Fruit fly (Drosophila melanogaster) whole organism, wandering third instar larva: Measurements from ENCODE around the gene CG2816.

ENCODE experiments used
- Abd-B ChIP-seq: fragments of >200 bp; optimal IDR thresholded peaks from 2 replicates; lab custom pipeline; 2017; ENCODE audit warnings: missing biosample characterization, missing genetic modification characterization
- CG32264 ChIP-seq: fragments of 200-800 bp; sonication (Bioruptor generic); optimal IDR thresholded peaks from 2 replicates; lab custom pipeline; 2016; ENCODE audit warnings: missing biosample characterization, missing genetic modification characterization
- CG9705 ChIP-seq: fragments of 200-800 bp; sonication (Bioruptor generic); optimal IDR thresholded peaks from 2 replicates; lab custom pipeline; 2018; ENCODE audit warnings: missing biosample characterization, mild to moderate bottlenecking, missing genetic modification characterization
- CrebA ChIP-seq: fragments of 200-800 bp; sonication (Bioruptor generic); optimal IDR thresholded peaks from 2 replicates; lab custom pipeline; 2016; ENCODE audit warnings: missing biosample characterization, mild to moderate bottlenecking, missing genetic modification characterization, borderline replicate concordance
- Dfd ChIP-seq: fragments of >200 bp; optimal IDR thresholded peaks from 2 replicates; lab custom pipeline; 2017; ENCODE audit warnings: missing biosample characterization, missing genetic modification characterization
- Dif ChIP-seq: fragments of 200-275, 200-300 bp; sonication (Bioruptor generic); optimal IDR thresholded peaks from 2 replicates; lab custom pipeline; 2018; ENCODE audit warnings: missing biosample characterization, missing genetic modification characterization; ENCODE audit not compliant: partially characterized antibody
- GATAd ChIP-seq: sonication (Bioruptor generic); optimal IDR thresholded peaks from 2 replicates; lab custom pipeline; 2016; ENCODE audit warnings: missing biosample characterization, missing genetic modification characterization
- HLH106 ChIP-seq: fragments of 200-800 bp; optimal IDR thresholded peaks from 3 replicates; lab custom pipeline; 2019; ENCODE audit warnings: missing biosample characterization, mild to moderate bottlenecking, missing genetic modification characterization, moderate library complexity
- Hnf4 ChIP-seq: fragments of 200-800 bp; sonication (Bioruptor generic); optimal IDR thresholded peaks from 2 replicates; lab custom pipeline; 2016; ENCODE audit warnings: missing biosample characterization, mild to moderate bottlenecking, missing genetic modification characterization
- Hr78 ChIP-seq: fragments of >200 bp; optimal IDR thresholded peaks from 2 replicates; lab custom pipeline; 2017; ENCODE audit warnings: missing biosample characterization, missing genetic modification characterization
- Hr83 ChIP-seq: fragments of 200-300 bp; sonication (Bioruptor generic); optimal IDR thresholded peaks from 2 replicates; lab custom pipeline; 2016; ENCODE audit warnings: missing biosample characterization, mild to moderate bottlenecking, missing genetic modification characterization, moderate library complexity; ENCODE audit not compliant: poor library complexity, severe bottlenecking
- Jra ChIP-seq: sonication (Bioruptor generic); optimal IDR thresholded peaks from 2 replicates; lab custom pipeline; 2016; ENCODE audit warnings: missing biosample characterization, missing genetic modification characterization
- Mio ChIP-seq: sonication (Bioruptor generic); optimal IDR thresholded peaks from 2 replicates; lab custom pipeline; 2016; ENCODE audit warnings: missing biosample characterization, missing genetic modification characterization
- Myc ChIP-seq: fragments of >200 bp; optimal IDR thresholded peaks from 2 replicates; lab custom pipeline; 2017
- N ChIP-seq: fragments of >200 bp; optimal IDR thresholded peaks from 2 replicates; lab custom pipeline; 2018; ENCODE audit warnings: missing biosample characterization, missing external identifiers, missing genetic modification characterization
- OdsH ChIP-seq: fragments of 200-800 bp; sonication (Bioruptor generic); optimal IDR thresholded peaks from 2 replicates; lab custom pipeline; 2016; ENCODE audit warnings: missing biosample characterization, mild to moderate bottlenecking, missing genetic modification characterization
- Rel ChIP-seq, 2 experiments: fragments of 200-800 bp; sonication (Bioruptor generic) in 1 of 2; optimal IDR thresholded peaks; 2 replicates in 1 of 2; 3 replicates in 1 of 2; lab custom pipeline; 2016 to 2019; ENCODE audit warnings: mild to moderate bottlenecking in 2 of 2, missing biosample characterization in 2 of 2, missing genetic modification characterization in 2 of 2, moderate library complexity in 1 of 2
- Sp1 ChIP-seq: fragments of 200-800 bp; sonication (Bioruptor generic); optimal IDR thresholded peaks from 3 replicates; lab custom pipeline; 2019; ENCODE audit warnings: missing biosample characterization, mild to moderate bottlenecking, missing genetic modification characterization, moderate library complexity
- Vsx2 ChIP-seq: fragments of 200-300, 225-300 bp; sonication (Bioruptor generic); optimal IDR thresholded peaks from 2 replicates; lab custom pipeline; 2018; ENCODE audit warnings: missing biosample characterization, missing genetic modification characterization; ENCODE audit not compliant: partially characterized antibody
- br ChIP-seq: fragments of 200-800 bp; sonication (Bioruptor generic); optimal IDR thresholded peaks from 2 replicates; lab custom pipeline; 2016; ENCODE audit warnings: missing biosample characterization, missing genetic modification characterization
- brk ChIP-seq: fragments of 200-800 bp; sonication (Bioruptor generic); optimal IDR thresholded peaks from 2 replicates; lab custom pipeline; 2016; ENCODE audit warnings: missing biosample characterization, mild to moderate bottlenecking, missing genetic modification characterization
- dl ChIP-seq, 2 experiments: fragments of 175-275, 200-275 bp in 1 of 2; fragments of 200-275 bp in 1 of 2; sonication (Bioruptor generic); optimal IDR thresholded peaks; lab custom pipeline; 2018; ENCODE audit warnings: mild to moderate bottlenecking in 2 of 2, missing biosample characterization in 2 of 2, missing genetic modification characterization in 2 of 2, moderate library complexity in 2 of 2; ENCODE audit not compliant: partially characterized antibody in 2 of 2, insufficient read depth in 1 of 2
- dmrt93B ChIP-seq: fragments of 200-800 bp; sonication (Bioruptor generic); optimal IDR thresholded peaks from 2 replicates; lab custom pipeline; 2018; ENCODE audit warnings: missing biosample characterization, mild to moderate bottlenecking, missing genetic modification characterization
- dsf ChIP-seq: sonication (Bioruptor generic); optimal IDR thresholded peaks from 2 replicates; lab custom pipeline; 2016; ENCODE audit warnings: missing biosample characterization, missing genetic modification characterization, borderline replicate concordance
- ey ChIP-seq: fragments of 200-800 bp; sonication (Bioruptor generic); optimal IDR thresholded peaks from 2 replicates; lab custom pipeline; 2016; ENCODE audit warnings: missing biosample characterization, missing genetic modification characterization
- foxo ChIP-seq, 2 experiments: fragments of 200-800 bp; sonication (Bioruptor generic); optimal IDR thresholded peaks; 2 replicates in 1 of 2; 3 replicates in 1 of 2; lab custom pipeline; 2016 to 2017; ENCODE audit warnings: missing biosample characterization in 2 of 2, missing genetic modification characterization in 2 of 2
- fru ChIP-seq: fragments of 200-800 bp; sonication (Bioruptor generic); optimal IDR thresholded peaks from 3 replicates; lab custom pipeline; 2016; ENCODE audit warnings: missing biosample characterization, mild to moderate bottlenecking, missing genetic modification characterization
- h ChIP-seq: fragments of 200-800 bp; sonication (Bioruptor generic); optimal IDR thresholded peaks from 3 replicates; lab custom pipeline; 2016; ENCODE audit warnings: missing biosample characterization, mild to moderate bottlenecking, missing genetic modification characterization
- jim ChIP-seq: fragments of 175-275, 200-325 bp; sonication (Bioruptor generic); optimal IDR thresholded peaks from 2 replicates; lab custom pipeline; 2016; ENCODE audit warnings: missing biosample characterization, mild to moderate bottlenecking, missing genetic modification characterization
- lola ChIP-seq: fragments of >200 bp; optimal IDR thresholded peaks from 2 replicates; lab custom pipeline; 2017; ENCODE audit warnings: missing biosample characterization, missing genetic modification characterization
- pan ChIP-seq: fragments of >200 bp; optimal IDR thresholded peaks from 2 replicates; lab custom pipeline; 2017
- psq ChIP-seq: fragments of 200-800 bp; sonication (Bioruptor generic); optimal IDR thresholded peaks from 3 replicates; lab custom pipeline; 2017; ENCODE audit warnings: missing biosample characterization, mild to moderate bottlenecking, missing genetic modification characterization, moderate library complexity
- rgr ChIP-seq: fragments of 200-800 bp; sonication (Bioruptor generic); optimal IDR thresholded peaks from 3 replicates; lab custom pipeline; 2016; ENCODE audit warnings: missing biosample characterization, mild to moderate bottlenecking, missing genetic modification characterization
- sage ChIP-seq: fragments of 200-800 bp; sonication (Bioruptor generic); optimal IDR thresholded peaks from 2 replicates; lab custom pipeline; 2016; ENCODE audit warnings: missing biosample characterization, mild to moderate bottlenecking, missing genetic modification characterization
- sv ChIP-seq: fragments of 200-800 bp; sonication (Bioruptor generic); optimal IDR thresholded peaks from 3 replicates; lab custom pipeline; 2016; ENCODE audit warnings: missing biosample characterization, missing genetic modification characterization
- tai ChIP-seq: sonication (Bioruptor generic); optimal IDR thresholded peaks from 2 replicates; lab custom pipeline; 2016; ENCODE audit warnings: missing biosample characterization, missing genetic modification characterization
- usp ChIP-seq: fragments of >200 bp; optimal IDR thresholded peaks from 2 replicates; lab custom pipeline; 2017; ENCODE audit warnings: missing biosample characterization, missing genetic modification characterization
- woc ChIP-seq: sonication (Bioruptor generic); optimal IDR thresholded peaks from 2 replicates; lab custom pipeline; 2016; ENCODE audit warnings: missing biosample characterization, mild to moderate bottlenecking, missing genetic modification characterization

CG2816 gene

dm6 chr2L:3700990-3701389 lies 2.5 kb upstream of the CG2816 start, which contains the start of gene CG42467:
Gene CG42467, plus strand, starts transcription at chr2L:3701290.
- TF ChIP-seq Hnf4 (GFP tag; lab: Kevin White, UChicago) = no peak
- TF ChIP-seq sv (GFP tag; lab: Kevin White, UChicago) = no peak
- no peak for TF ChIP-seq HLH106 (tag; lab: Kevin White, UChicago)

- no peak for TF ChIP-seq dl (GFP tag; optimal IDR thresholded peaks at IDR 0.05; lab: Kevin White, UChicago; ENCODE audit: insufficient read depth in 1 of 2, partially characterized antibody in 2 of 2)
- TF ChIP-seq rgr = no peak
- no peak for TF ChIP-seq h (GFP tag; lab: Kevin White, UChicago)
- TF ChIP-seq Hnf4 (GFP tag; lab: Kevin White, UChicago) = no peak
- TF ChIP-seq HLH106 (tag; lab: Kevin White, UChicago) = no peak
- no peak for TF ChIP-seq foxo (GFP tag; optimal IDR thresholded peaks at IDR 0.05; lab: Kevin White, UChicago)
- TF ChIP-seq Hr83 (GFP tag; lab: Kevin White, UChicago) = no peak
- TF ChIP-seq CrebA = no peak
- TF ChIP-seq CG32264 (GFP tag; lab: Kevin White, UChicago) = no peak
- TF ChIP-seq OdsH (GFP tag; lab: Kevin White, UChicago) = no peak
- no peak for TF ChIP-seq psq (GFP tag; lab: Kevin White, UChicago)
- TF ChIP-seq dsf = no peak
- no peak for TF ChIP-seq usp (GFP tag; lab: Kevin White, UChicago)
- no peak for TF ChIP-seq Mio (GFP tag; lab: Kevin White, UChicago)
- TF ChIP-seq Rel (GFP tag; optimal IDR thresholded peaks at IDR 0.05; lab: Kevin White, UChicago) = no peak
- TF ChIP-seq Rel (tag; optimal IDR thresholded peaks at IDR 0.05; lab: Kevin White, UChicago) = no peak
- TF ChIP-seq Dif (GFP tag; lab: Kevin White, UChicago) = no peak
- no peak for TF ChIP-seq sage
- TF ChIP-seq sv (GFP tag; lab: Kevin White, UChicago) = no peak
- no peak for TF ChIP-seq Sp1 (GFP tag; lab: Kevin White, UChicago)
- TF ChIP-seq pan = no peak
- TF ChIP-seq, all 38 proteins: peak for 0
Observed at dm6 chr2L:3701526-3701925, 1.9 kb upstream of the CG2816 start, which contains the start of gene CG43145. Gene CG43145, plus strand, starts transcription at chr2L:3701826.

dm6 chr2L:3705438-3705921 lies 2.0 kb downstream of the CG2816 start, which contains the start of gene CG31778:
Gene CG31778, minus strand, starts transcription at chr2L:3705488.
- TF ChIP-seq sage (peak; percentile 52), dsf (peak; percentile 4), pan (no peak), Myc (lab: Kevin White, UChicago) (no peak), lola (GFP tag; lab: Kevin White, UChicago) (no peak), sv (GFP tag; lab: Kevin White, UChicago) (no peak), woc (GFP tag; lab: Kevin White, UChicago) (peak; percentile 61), br (GFP tag; lab: Kevin White, UChicago) (peak; percentile 92), ey (peak; percentile 91), GATAd (GFP tag; lab: Kevin White, UChicago) (peak; percentile 42), CG9705 (GFP tag; lab: Kevin White, UChicago) (peak; percentile 16), CrebA (no peak), foxo (GFP tag; optimal IDR thresholded peaks at IDR 0.05; lab: Kevin White, UChicago) (peak; percentile 72 to 81), jim (GFP tag; lab: Kevin White, UChicago) (no peak), usp (GFP tag; lab: Kevin White, UChicago) (no peak), brk (GFP tag; lab: Kevin White, UChicago) (peak; percentile 81), N (GFP tag; lab: Kevin White, UChicago) (no peak), Dfd (no peak), Hr78 (no peak), OdsH (GFP tag; lab: Kevin White, UChicago) (peak; percentile 90), Hr83 (GFP tag; lab: Kevin White, UChicago) (no peak), Hnf4 (GFP tag; lab: Kevin White, UChicago) (peak; percentile 84), CG32264 (GFP tag; lab: Kevin White, UChicago) (peak; percentile 66), Jra (GFP tag; lab: Kevin White, UChicago) (peak; percentile 90), Abd-B (GFP tag; lab: Kevin White, UChicago) (no peak), tai (GFP tag; lab: Kevin White, UChicago) (peak; percentile 44), HLH106 (tag; lab: Kevin White, UChicago) (peak; percentile 87), Rel (GFP tag; optimal IDR thresholded peaks at IDR 0.05; lab: Kevin White, UChicago) (no peak), Rel (tag; optimal IDR thresholded peaks at IDR 0.05; lab: Kevin White, UChicago) (peak; percentile 31), psq (GFP tag; lab: Kevin White, UChicago) (peak; percentile 81), h (GFP tag; lab: Kevin White, UChicago) (peak; percentile 92), Vsx2 (GFP tag; lab: Kevin White, UChicago) (no peak), dl (GFP tag; optimal IDR thresholded peaks at IDR 0.05; lab: Kevin White, UChicago; ENCODE audit: insufficient read depth in 1 of 2, partially characterized antibody in 2 of 2) (no peak), Sp1 (GFP tag; lab: Kevin White, UChicago) (peak; percentile 85), dmrt93B (GFP tag; lab: Kevin White, UChicago) (peak; percentile 62), fru (GFP tag; lab: Kevin White, UChicago) (peak; percentile 89), Mio (GFP tag; lab: Kevin White, UChicago) (peak; percentile 29), Dif (GFP tag; lab: Kevin White, UChicago) (no peak), rgr (peak; percentile 90)
- TF ChIP-seq, all 38 proteins: peak for 23
